Fruit fly (Drosophila melanogaster) whole organism, embryonic: Measurements from ENCODE around the gene Pvf2.

Source experiments
- Ada2b ChIP-seq: fragments of 200-800 bp; sonication (Bioruptor generic); IDR thresholded peaks from 2 replicates; pipeline ENCODE4 v1.3.6; 2022; ENCODE audit warnings: missing biosample characterization, missing genetic modification characterization
- Atf3 ChIP-seq: fragments of 200-800 bp; sonication (Bioruptor generic); optimal IDR thresholded peaks from 3 replicates; lab custom pipeline; 2016; ENCODE audit warnings: missing biosample characterization, missing genetic modification characterization
- Atf6 ChIP-seq: fragments of 200-800 bp; sonication (Bioruptor generic); IDR thresholded peaks from 2 replicates; pipeline ENCODE4 v1.3.6; 2022; ENCODE audit warnings: missing biosample characterization, missing genetic modification characterization
- BEAF-32 ChIP-seq: fragments of 200-800 bp; sonication (Bioruptor generic); optimal IDR thresholded peaks from 3 replicates; lab custom pipeline; 2017; ENCODE audit warnings: missing biosample characterization, missing genetic modification characterization, mild to moderate bottlenecking, moderate library complexity, missing genetic modification reagents
- CG11085 ChIP-seq: fragments of 200-800 bp; sonication (Bioruptor generic); IDR thresholded peaks from 2 replicates; pipeline ENCODE4 v1.3.6; 2022; ENCODE audit warnings: missing biosample characterization, missing genetic modification characterization
- CG11093 ChIP-seq: fragments of 200-800 bp; sonication (Bioruptor generic); IDR thresholded peaks from 3 replicates; pipeline ENCODE4 v1.3.6; 2022; ENCODE audit warnings: missing biosample characterization, missing genetic modification characterization
- CG12391 ChIP-seq: fragments of 200-800 bp; sonication (Bioruptor generic); optimal IDR thresholded peaks from 3 replicates; lab custom pipeline; 2018; ENCODE audit warnings: missing biosample characterization, mild to moderate bottlenecking, missing genetic modification characterization, moderate library complexity
- CG14860 ChIP-seq: fragments of 200-800 bp; sonication (Bioruptor generic); IDR thresholded peaks from 3 replicates; pipeline ENCODE4 v1.3.6; 2022; ENCODE audit warnings: missing biosample characterization, missing genetic modification characterization; ENCODE audit not compliant: partially characterized antibody
- CG15601 ChIP-seq: fragments of 200-800 bp; sonication (Bioruptor generic); optimal IDR thresholded peaks from 3 replicates; lab custom pipeline; 2019; ENCODE audit warnings: missing biosample characterization, mild to moderate bottlenecking, missing genetic modification characterization, moderate library complexity
- CG16815 ChIP-seq: fragments of 200-800 bp; sonication (Bioruptor generic); optimal IDR thresholded peaks from 3 replicates; lab custom pipeline; 2017; ENCODE audit warnings: missing biosample characterization, mild to moderate bottlenecking, missing genetic modification characterization
- CG18011 ChIP-seq: fragments of 200-800 bp; sonication (Bioruptor generic); optimal IDR thresholded peaks from 2 replicates; lab custom pipeline; 2017; ENCODE audit warnings: missing biosample characterization, missing genetic modification characterization, mild to moderate bottlenecking, moderate library complexity, missing genotype
- CG18476 ChIP-seq: fragments of 200-800 bp; sonication (Bioruptor generic); optimal IDR thresholded peaks from 2 replicates; lab custom pipeline; 2016; ENCODE audit warnings: missing biosample characterization, mild to moderate bottlenecking, missing genetic modification characterization
- CG2116 ChIP-seq: fragments of 200-800 bp; sonication (Bioruptor generic); optimal IDR thresholded peaks from 3 replicates; lab custom pipeline; 2018; ENCODE audit warnings: missing biosample characterization, mild to moderate bottlenecking, missing genetic modification characterization
- CG2202 ChIP-seq: fragments of 200-800 bp; sonication (Bioruptor generic); optimal IDR thresholded peaks from 2 replicates; lab custom pipeline; 2018; ENCODE audit warnings: missing biosample characterization, mild to moderate bottlenecking, missing genetic modification characterization
- CG31388 ChIP-seq: fragments of 200-800 bp; sonication (Bioruptor generic); optimal IDR thresholded peaks from 2 replicates; lab custom pipeline; 2016; ENCODE audit warnings: missing biosample characterization, missing genetic modification characterization
- CG32767 ChIP-seq: fragments of 200-800 bp; sonication (Bioruptor generic); IDR thresholded peaks from 2 replicates; pipeline ENCODE4 v1.3.6; 2022; ENCODE audit warnings: missing biosample characterization, missing genetic modification characterization
- CG3281 ChIP-seq: fragments of 200-800 bp; sonication (Bioruptor generic); optimal IDR thresholded peaks from 3 replicates; lab custom pipeline; 2017; ENCODE audit warnings: missing biosample characterization, mild to moderate bottlenecking, missing genetic modification characterization
- CG3838 ChIP-seq: fragments of 200-800 bp; sonication (Bioruptor generic); optimal IDR thresholded peaks from 3 replicates; lab custom pipeline; 2016; ENCODE audit warnings: missing biosample characterization, missing genetic modification characterization
- CG4328 ChIP-seq: fragments of 200-800 bp; sonication (Bioruptor generic); optimal IDR thresholded peaks from 3 replicates; lab custom pipeline; 2017; ENCODE audit warnings: missing biosample characterization, missing genetic modification reagents, missing genetic modification characterization
- CG4404 ChIP-seq: fragments of 200-800 bp; sonication (Bioruptor generic); IDR thresholded peaks from 2 replicates; pipeline ENCODE4 v1.3.6; 2022; ENCODE audit warnings: missing biosample characterization, missing genetic modification characterization
- CG5953 ChIP-seq: fragments of 200-800 bp; sonication (Bioruptor generic); IDR thresholded peaks from 2 replicates; pipeline ENCODE4 v1.3.6; 2022; ENCODE audit warnings: missing biosample characterization, missing genetic modification characterization
- CHES-1-like ChIP-seq: fragments of 200-800 bp; sonication (Bioruptor generic); optimal IDR thresholded peaks from 2 replicates; lab custom pipeline; 2016; ENCODE audit warnings: missing biosample characterization, missing genetic modification characterization
- Dbx ChIP-seq: fragments of 200-800 bp; sonication (Bioruptor generic); IDR thresholded peaks from 3 replicates; pipeline ENCODE4 v1.3.6; 2022; ENCODE audit warnings: missing biosample characterization, missing genetic modification characterization
- Hr51 ChIP-seq, 2 experiments: fragments of 200-800 bp; sonication (Bioruptor generic); optimal IDR thresholded peaks; 2 replicates in 1 of 2; 3 replicates in 1 of 2; lab custom pipeline; 2016 to 2018; ENCODE audit warnings: missing biosample characterization in 2 of 2, missing genetic modification characterization in 2 of 2, mild to moderate bottlenecking in 1 of 2, moderate library complexity in 1 of 2
- Jarid2 ChIP-seq: fragments of 200-800 bp; sonication (Bioruptor generic); optimal IDR thresholded peaks from 3 replicates; lab custom pipeline; 2017; ENCODE audit warnings: mild to moderate bottlenecking, missing biosample characterization, missing genetic modification reagents, missing genetic modification characterization
- Lpt ChIP-seq: fragments of >200 bp; optimal IDR thresholded peaks from 2 replicates; lab custom pipeline; 2018; ENCODE audit warnings: missing biosample characterization, missing genetic modification characterization
- Sin3A ChIP-seq: fragments of >200 bp; optimal IDR thresholded peaks from 2 replicates; lab custom pipeline; 2018
- Sox100B ChIP-seq: fragments of 200-800 bp; sonication (Bioruptor generic); optimal IDR thresholded peaks from 3 replicates; lab custom pipeline; 2018; ENCODE audit warnings: missing biosample characterization, mild to moderate bottlenecking, missing genetic modification characterization
- Taf1 ChIP-seq: fragments of 200-800 bp; sonication (Bioruptor generic); IDR thresholded peaks from 2 replicates; pipeline ENCODE4 v1.3.6; 2022; ENCODE audit warnings: missing biosample characterization, missing genetic modification characterization
- bsh ChIP-seq, 2 experiments: fragments of 200-800 bp; sonication (Bioruptor generic); optimal IDR thresholded peaks; 2 replicates each; lab custom pipeline; 2017 to 2018; ENCODE audit warnings: mild to moderate bottlenecking in 2 of 2, missing biosample characterization in 2 of 2, missing genetic modification characterization in 2 of 2, moderate library complexity in 1 of 2
- chinmo ChIP-seq: fragments of 200-800 bp; sonication (Bioruptor generic); IDR thresholded peaks from 4 replicates; pipeline ENCODE4 v1.3.6; 2022; ENCODE audit warnings: missing biosample characterization, missing genetic modification characterization; ENCODE audit not compliant: partially characterized antibody
- dati ChIP-seq: fragments of 200-800 bp; sonication (Bioruptor generic); IDR thresholded peaks from 2 replicates; pipeline ENCODE4 v1.3.6; 2022; ENCODE audit warnings: missing biosample characterization, missing genetic modification characterization
- gce ChIP-seq: fragments of 200-800 bp; sonication (Bioruptor generic); IDR thresholded peaks from 3 replicates; pipeline ENCODE4 v1.3.6; 2022; ENCODE audit warnings: missing biosample characterization, missing genetic modification characterization
- gcm2 ChIP-seq: fragments of 200-800 bp; sonication (Bioruptor generic); optimal IDR thresholded peaks from 2 replicates; lab custom pipeline; 2016; ENCODE audit warnings: missing biosample characterization, missing genetic modification characterization
- hbn ChIP-seq: fragments of 200-800 bp; sonication (Bioruptor generic); IDR thresholded peaks from 2 replicates; pipeline ENCODE4 v1.3.6; 2022; ENCODE audit warnings: missing biosample characterization, missing genetic modification characterization; ENCODE audit not compliant: partially characterized antibody
- her ChIP-seq: fragments of 200-800 bp; sonication (Bioruptor generic); optimal IDR thresholded peaks from 2 replicates; lab custom pipeline; 2016; ENCODE audit warnings: missing biosample characterization, missing genetic modification characterization
- inv ChIP-seq: fragments of 200-800 bp; sonication (Bioruptor generic); IDR thresholded peaks from 2 replicates; pipeline ENCODE4 v1.3.6; 2022; ENCODE audit warnings: missing biosample characterization, missing genetic modification characterization; ENCODE audit not compliant: partially characterized antibody
- jumu ChIP-seq: fragments of 200-800 bp; sonication (Bioruptor generic); optimal IDR thresholded peaks from 3 replicates; lab custom pipeline; 2016; ENCODE audit warnings: missing biosample characterization, missing genetic modification characterization
- lilli ChIP-seq: fragments of 200-800 bp; sonication (Bioruptor generic); optimal IDR thresholded peaks from 3 replicates; lab custom pipeline; 2016; ENCODE audit warnings: missing biosample characterization, missing genetic modification characterization
- org-1 ChIP-seq: fragments of 200-800 bp; sonication (Bioruptor generic); optimal IDR thresholded peaks from 2 replicates; lab custom pipeline; 2017; ENCODE audit warnings: missing biosample characterization, missing genetic modification characterization
- pros ChIP-seq: fragments of 200-800 bp; sonication (Bioruptor generic); optimal IDR thresholded peaks from 3 replicates; lab custom pipeline; 2019; ENCODE audit warnings: missing biosample characterization, mild to moderate bottlenecking, missing genetic modification characterization, moderate library complexity
- ro ChIP-seq: fragments of 200-800 bp; sonication (Bioruptor generic); IDR thresholded peaks from 2 replicates; pipeline ENCODE4 v1.3.6; 2022; ENCODE audit warnings: missing biosample characterization, missing genetic modification characterization
- scrt ChIP-seq: fragments of 200-800 bp; sonication (Bioruptor generic); optimal IDR thresholded peaks from 2 replicates; lab custom pipeline; 2018; ENCODE audit warnings: missing biosample characterization, mild to moderate bottlenecking, missing genetic modification characterization, moderate library complexity
- sd ChIP-seq: fragments of 200-800 bp; sonication (Bioruptor generic); optimal IDR thresholded peaks from 3 replicates; lab custom pipeline; 2018; ENCODE audit warnings: missing biosample characterization, mild to moderate bottlenecking, missing genetic modification characterization, moderate library complexity
- sqz ChIP-seq: fragments of 200-800 bp; sonication (Bioruptor generic); optimal IDR thresholded peaks from 3 replicates; lab custom pipeline; 2018; ENCODE audit warnings: missing biosample characterization, mild to moderate bottlenecking, missing genetic modification characterization
- ssp ChIP-seq: fragments of 200-800 bp; sonication (Bioruptor generic); IDR thresholded peaks from 2 replicates; pipeline ENCODE4 v1.3.6; 2022; ENCODE audit warnings: missing biosample characterization, missing genetic modification characterization
- stc ChIP-seq: fragments of 200-800 bp; sonication (Bioruptor generic); IDR thresholded peaks from 2 replicates; pipeline ENCODE4 v1.3.6; 2022; ENCODE audit warnings: missing biosample characterization, missing genetic modification characterization
- wdn ChIP-seq: fragments of 200-800 bp; sonication (Bioruptor generic); IDR thresholded peaks from 2 replicates; pipeline ENCODE4 v1.3.6; 2022; ENCODE audit warnings: missing biosample characterization, missing genetic modification characterization
- zen2 ChIP-seq: fragments of 200-800 bp; sonication (Bioruptor generic); IDR thresholded peaks from 3 replicates; pipeline ENCODE4 v1.3.6; 2022; ENCODE audit warnings: missing biosample characterization, missing genetic modification characterization; ENCODE audit not compliant: partially characterized antibody

Pvf2 gene

DNA sequence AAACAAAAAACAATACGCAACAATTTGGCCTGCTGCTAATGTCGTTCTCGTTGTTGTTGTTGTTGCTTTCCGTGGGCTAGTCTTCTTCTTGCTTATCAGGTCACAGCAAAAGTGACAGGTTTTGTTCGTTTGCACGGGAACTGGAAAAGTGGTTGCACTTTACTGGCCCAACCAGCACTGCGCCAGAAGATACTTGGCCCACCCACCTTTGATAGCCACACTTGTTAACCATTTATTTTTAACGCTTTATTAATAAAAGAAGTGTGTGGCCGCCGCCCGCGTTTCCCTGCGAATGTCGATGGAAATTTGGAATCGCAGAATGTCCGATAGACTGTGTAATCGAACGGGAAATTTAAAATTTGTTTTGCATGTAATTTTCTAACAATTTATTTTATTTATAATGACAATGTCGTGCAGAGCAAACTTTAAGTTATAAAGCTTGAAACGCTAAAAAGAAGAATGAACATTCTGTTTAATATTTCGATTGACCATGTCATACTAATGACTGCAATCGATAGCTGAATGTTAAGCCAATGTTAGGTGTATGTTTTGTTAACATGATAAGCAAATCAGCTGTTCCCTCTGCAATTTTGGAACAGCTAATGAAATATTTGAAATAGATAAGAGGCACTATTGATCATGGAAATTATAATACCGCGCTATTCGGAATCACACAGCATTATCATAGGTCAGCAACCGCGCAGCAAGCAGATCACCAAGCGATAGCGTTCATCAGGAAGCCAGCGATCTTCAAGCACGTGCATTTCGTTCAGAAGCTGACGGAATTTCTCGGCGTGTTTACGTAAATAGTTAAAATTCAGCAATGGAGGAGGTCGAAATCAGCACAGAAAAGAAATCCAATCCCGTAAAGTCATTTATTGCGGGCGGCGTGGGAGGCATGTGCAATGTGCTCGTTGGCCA lies 57.2 kb downstream of the Pvf2 start, which contains the start of the genes CG31908 and MME1 (continued):
- TF ChIP-seq her (GFP tag; lab: Kevin White, UChicago) (peak; percentile 4), CG4328 (GFP tag; lab: Kevin White, UChicago) (no peak), CG11085 (GFP tag; lab: Robert Waterston, UW) (no peak), Sox100B (GFP tag; lab: Kevin White, UChicago) (no peak), chinmo (0 out of 4 replicates have a peak, but pooled peaks have one; percentile 52), CG31388 (GFP tag; lab: Kevin White, UChicago) (no peak), wdn (GFP tag; lab: Robert Waterston, UW) (no peak), CG18011 (GFP tag; lab: Kevin White, UChicago) (peak; percentile 3), bsh (GFP tag; optimal IDR thresholded peaks at IDR 0.05; lab: Kevin White, UChicago) (no peak), CG15601 (tag; lab: Kevin White, UChicago) (no peak), Jarid2 (GFP tag; lab: Kevin White, UChicago) (no peak), CG18476 (GFP tag; lab: Kevin White, UChicago) (peak; percentile 30), Dbx (GFP tag; lab: Robert Waterston, UW) (0 out of 3 replicates have a peak, but pooled peaks have one; percentile 38), CG16815 (GFP tag; lab: Kevin White, UChicago) (no peak), CG14860 (GFP tag; lab: Robert Waterston, UW) (peak; percentile 78), CG3838 (GFP tag; lab: Kevin White, UChicago) (peak; percentile 69), CG2202 (no peak), scrt (GFP tag; lab: Kevin White, UChicago) (no peak), Taf1 (GFP tag; lab: Robert Waterston, UW) (no peak), Atf6 (GFP tag; lab: Robert Waterston, UW) (no peak), org-1 (GFP tag; lab: Kevin White, UChicago) (no peak), Lpt (GFP tag; lab: Kevin White, UChicago) (no peak), gce (GFP tag; lab: Robert Waterston, UW) (no peak), sqz (GFP tag; lab: Kevin White, UChicago) (no peak), CG32767 (GFP tag; lab: Robert Waterston, UW) (no peak), lilli (GFP tag; lab: Kevin White, UChicago) (peak; percentile 53), Sin3A (peak; percentile 71), ro (no peak), BEAF-32 (peak; percentile 72), CG4404 (GFP tag; lab: Robert Waterston, UW) (no peak), Atf3 (no peak), Hr51 (GFP tag; optimal IDR thresholded peaks at IDR 0.05; lab: Kevin White, UChicago) (no peak), Ada2b (no peak), sd (tag; lab: Kevin White, UChicago) (peak; percentile 38), ssp (GFP tag; lab: Robert Waterston, UW) (no peak), CG11093 (GFP tag; lab: Robert Waterston, UW) (no peak), CG2116 (GFP tag; lab: Kevin White, UChicago) (peak; percentile 91), pros (GFP tag; lab: Kevin White, UChicago) (no peak), inv (GFP tag; lab: Robert Waterston, UW) (peak; percentile 55), CG5953 (no peak), CG3281 (GFP tag; lab: Kevin White, UChicago) (peak; percentile 15), CHES-1-like (GFP tag; lab: Kevin White, UChicago) (peak; percentile 10), zen2 (GFP tag; lab: Robert Waterston, UW) (peak; percentile 73; the same call in 2 of the 3 replicates), dati (no peak), hbn (peak; percentile 65), CG12391 (tag; lab: Kevin White, UChicago) (peak; percentile 24), gcm2 (GFP tag; lab: Kevin White, UChicago) (no peak), jumu (GFP tag; lab: Kevin White, UChicago) (no peak), stc (GFP tag; lab: Robert Waterston, UW) (no peak)
